Fruit fly (Drosophila melanogaster) whole organism, embryonic: ENCODE data around the gene sqh.

Source experiments
- Asciz ChIP-seq: fragments of 200-800 bp; sonication (Bioruptor generic); optimal IDR thresholded peaks from 2 replicates; lab custom pipeline; 2017; ENCODE audit warnings: missing biosample characterization, mild to moderate bottlenecking, missing genetic modification characterization, missing genetic modification reagents
- B-H2 ChIP-seq: fragments of 200-800 bp; sonication (Bioruptor generic); optimal IDR thresholded peaks from 2 replicates; lab custom pipeline; 2018; ENCODE audit warnings: missing biosample characterization, mild to moderate bottlenecking, missing genetic modification characterization
- CG10366 ChIP-seq: fragments of 200-800 bp; sonication (Bioruptor generic); IDR thresholded peaks from 2 replicates; pipeline ENCODE4 v1.3.6; 2022; ENCODE audit warnings: missing biosample characterization, missing genetic modification characterization
- CG11504 ChIP-seq: fragments of 200-800 bp; sonication (Bioruptor generic); optimal IDR thresholded peaks from 3 replicates; lab custom pipeline; 2019; ENCODE audit warnings: missing biosample characterization, mild to moderate bottlenecking, missing genetic modification characterization, moderate library complexity
- CG11723 ChIP-seq: fragments of 200-800 bp; sonication (Bioruptor generic); optimal IDR thresholded peaks from 2 replicates; lab custom pipeline; 2017; ENCODE audit warnings: missing biosample characterization, mild to moderate bottlenecking, missing genetic modification characterization
- CG12299 ChIP-seq: fragments of 200-800 bp; sonication (Bioruptor generic); optimal IDR thresholded peaks from 2 replicates; lab custom pipeline; 2018; ENCODE audit warnings: missing biosample characterization, mild to moderate bottlenecking, missing genetic modification characterization
- CG12942 ChIP-seq: fragments of 200-800 bp; sonication (Bioruptor generic); optimal IDR thresholded peaks from 3 replicates; lab custom pipeline; 2016; ENCODE audit warnings: missing biosample characterization, missing genetic modification characterization
- CG13296 ChIP-seq: fragments of 200-800 bp; sonication (Bioruptor generic); optimal IDR thresholded peaks from 3 replicates; lab custom pipeline; 2018; ENCODE audit warnings: missing biosample characterization, mild to moderate bottlenecking, missing genetic modification characterization
- CG13894 ChIP-seq: fragments of 200-800 bp; sonication (Bioruptor generic); optimal IDR thresholded peaks from 3 replicates; lab custom pipeline; 2018; ENCODE audit warnings: missing biosample characterization, mild to moderate bottlenecking, missing genetic modification characterization, moderate library complexity
- CG17328 ChIP-seq: fragments of 200-800 bp; sonication (Bioruptor generic); IDR thresholded peaks from 2 replicates; pipeline ENCODE4 v1.3.6; 2022; ENCODE audit warnings: missing biosample characterization, missing genetic modification characterization
- CG18619 ChIP-seq: fragments of 200-800 bp; sonication (Bioruptor generic); optimal IDR thresholded peaks from 3 replicates; lab custom pipeline; 2017; ENCODE audit warnings: missing biosample characterization, mild to moderate bottlenecking, missing genetic modification characterization
- CG2202 ChIP-seq: fragments of 200-800 bp; sonication (Bioruptor generic); optimal IDR thresholded peaks from 2 replicates; lab custom pipeline; 2018; ENCODE audit warnings: missing biosample characterization, mild to moderate bottlenecking, missing genetic modification characterization
- CG30020 ChIP-seq: fragments of 200-800 bp; optimal IDR thresholded peaks from 2 replicates; lab custom pipeline; 2019; ENCODE audit warnings: missing biosample characterization, mild to moderate bottlenecking, missing genetic modification characterization, moderate library complexity
- CG31224 ChIP-seq: fragments of 200-800 bp; sonication (Bioruptor generic); IDR thresholded peaks from 2 replicates; pipeline ENCODE4 v1.3.6; 2022; ENCODE audit warnings: missing biosample characterization, missing genetic modification characterization
- CG3838 ChIP-seq: fragments of 200-800 bp; sonication (Bioruptor generic); optimal IDR thresholded peaks from 3 replicates; lab custom pipeline; 2016; ENCODE audit warnings: missing biosample characterization, missing genetic modification characterization
- CG4820 ChIP-seq: fragments of 200-800 bp; sonication (Bioruptor generic); optimal IDR thresholded peaks from 3 replicates; lab custom pipeline; 2016; ENCODE audit warnings: missing biosample characterization, missing genetic modification characterization
- CG6791 ChIP-seq: fragments of 200-800 bp; sonication (Bioruptor generic); IDR thresholded peaks from 3 replicates; pipeline ENCODE4 v1.3.6; 2022; ENCODE audit warnings: missing biosample characterization, missing genetic modification characterization; ENCODE audit not compliant: partially characterized antibody
- CG8290 ChIP-seq, 3 experiments: fragments of 200-800 bp; sonication (Bioruptor generic); optimal IDR thresholded peaks; 2 replicates each; lab custom pipeline; 2016 to 2019; ENCODE audit warnings: missing biosample characterization in 3 of 3, missing genetic modification characterization in 3 of 3, mild to moderate bottlenecking in 2 of 3, moderate library complexity in 1 of 3
- CG8388 ChIP-seq: fragments of 200-800 bp; sonication (Bioruptor generic); optimal IDR thresholded peaks from 2 replicates; lab custom pipeline; 2019; ENCODE audit warnings: missing biosample characterization, mild to moderate bottlenecking, missing genetic modification characterization, moderate library complexity
- CrebB ChIP-seq: fragments of 200-800 bp; sonication (Bioruptor generic); optimal IDR thresholded peaks from 3 replicates; lab custom pipeline; 2018; ENCODE audit warnings: missing biosample characterization, mild to moderate bottlenecking, missing genetic modification characterization
- Deaf1 ChIP-seq: fragments of 200-800 bp; optimal IDR thresholded peaks from 3 replicates; lab custom pipeline; 2019; ENCODE audit warnings: missing biosample characterization, mild to moderate bottlenecking, missing genetic modification characterization, moderate library complexity
- Dll ChIP-seq: fragments of 200-800 bp; sonication (Bioruptor generic); IDR thresholded peaks from 4 replicates; pipeline ENCODE4 v1.3.6; 2022; ENCODE audit warnings: missing biosample characterization, missing genetic modification characterization; ENCODE audit not compliant: partially characterized antibody
- ERR ChIP-seq: fragments of 200-800 bp; sonication (Bioruptor generic); optimal IDR thresholded peaks from 2 replicates; lab custom pipeline; 2016; ENCODE audit warnings: missing biosample characterization, missing genetic modification characterization
- Ets97D ChIP-seq: fragments of 200-800 bp; sonication (Bioruptor generic); optimal IDR thresholded peaks from 3 replicates; lab custom pipeline; 2016; ENCODE audit warnings: missing biosample characterization, missing genetic modification characterization
- HLH3B ChIP-seq: fragments of 200-800 bp; sonication (Bioruptor generic); IDR thresholded peaks from 2 replicates; pipeline ENCODE4 v1.3.6; 2022; ENCODE audit warnings: missing biosample characterization, missing genetic modification characterization
- Hmr ChIP-seq: fragments of 200-800 bp; sonication (Bioruptor generic); optimal IDR thresholded peaks from 3 replicates; lab custom pipeline; 2017; ENCODE audit warnings: mild to moderate bottlenecking, missing biosample characterization, missing genetic modification reagents, missing genetic modification characterization
- Hr78 ChIP-seq, 2 experiments: fragments of 200-800 bp in 1 of 2; fragments of >200 bp in 1 of 2; sonication (Bioruptor generic) in 1 of 2; optimal IDR thresholded peaks; 2 replicates each; lab custom pipeline; 2017 to 2019; ENCODE audit warnings: missing biosample characterization in 2 of 2, missing genetic modification characterization in 2 of 2, mild to moderate bottlenecking in 1 of 2, moderate library complexity in 1 of 2
- Jarid2 ChIP-seq: fragments of 200-800 bp; sonication (Bioruptor generic); optimal IDR thresholded peaks from 3 replicates; lab custom pipeline; 2017; ENCODE audit warnings: mild to moderate bottlenecking, missing biosample characterization, missing genetic modification reagents, missing genetic modification characterization
- MESR4 ChIP-seq: fragments of 200-800 bp; sonication (Bioruptor generic); optimal IDR thresholded peaks from 2 replicates; lab custom pipeline; 2018; ENCODE audit warnings: missing biosample characterization, mild to moderate bottlenecking, missing genetic modification characterization, moderate library complexity
- Nf-YB ChIP-seq: fragments of 200-800 bp; sonication (Bioruptor generic); optimal IDR thresholded peaks from 3 replicates; lab custom pipeline; 2019; ENCODE audit warnings: missing biosample characterization, mild to moderate bottlenecking, missing genetic modification characterization, moderate library complexity
- Poxn ChIP-seq: fragments of 200-800 bp; sonication (Bioruptor generic); IDR thresholded peaks from 2 replicates; pipeline ENCODE4 v1.3.6; 2022; ENCODE audit warnings: missing biosample characterization, missing genetic modification characterization
- Rfx ChIP-seq: fragments of 200-800 bp; sonication (Bioruptor generic); IDR thresholded peaks from 2 replicates; pipeline ENCODE4 v1.3.6; 2022; ENCODE audit warnings: missing biosample characterization, missing genetic modification characterization
- Six4 ChIP-seq: fragments of 200-800 bp; sonication (Bioruptor generic); optimal IDR thresholded peaks from 2 replicates; lab custom pipeline; 2016; ENCODE audit warnings: missing biosample characterization, missing genetic modification characterization
- Xrp1 ChIP-seq: fragments of 200-800 bp; sonication (Bioruptor generic); IDR thresholded peaks from 2 replicates; pipeline ENCODE4 v1.3.6; 2022; ENCODE audit warnings: missing biosample characterization, missing genetic modification characterization
- bigmax ChIP-seq: fragments of 200-800 bp; sonication (Bioruptor generic); optimal IDR thresholded peaks from 2 replicates; lab custom pipeline; 2018; ENCODE audit warnings: missing biosample characterization, mild to moderate bottlenecking, missing genetic modification characterization
- dan ChIP-seq: fragments of 200-800 bp; sonication (Bioruptor generic); IDR thresholded peaks from 2 replicates; pipeline ENCODE4 v1.3.6; 2022; ENCODE audit warnings: missing biosample characterization, missing genetic modification characterization
- dati ChIP-seq: fragments of 200-800 bp; sonication (Bioruptor generic); IDR thresholded peaks from 2 replicates; pipeline ENCODE4 v1.3.6; 2022; ENCODE audit warnings: missing biosample characterization, missing genetic modification characterization
- disco-r ChIP-seq: fragments of 200-800 bp; sonication (Bioruptor generic); optimal IDR thresholded peaks from 2 replicates; lab custom pipeline; 2016; ENCODE audit warnings: missing biosample characterization, missing genetic modification characterization
- fd96Cb ChIP-seq: fragments of 200-800 bp; sonication (Bioruptor generic); optimal IDR thresholded peaks from 2 replicates; lab custom pipeline; 2018; ENCODE audit warnings: missing biosample characterization, mild to moderate bottlenecking, missing genetic modification characterization, moderate library complexity
- insv ChIP-seq, 2 experiments: fragments of 200-800 bp; sonication (Bioruptor generic); optimal IDR thresholded peaks; 3 replicates each; lab custom pipeline; 2016 to 2018; ENCODE audit warnings: missing biosample characterization in 2 of 2, missing genetic modification characterization in 2 of 2
- lab ChIP-seq: fragments of 200-800 bp; sonication (Bioruptor generic); optimal IDR thresholded peaks from 3 replicates; lab custom pipeline; 2017; ENCODE audit warnings: missing biosample characterization, missing genetic modification characterization, mild to moderate bottlenecking, moderate library complexity, missing genetic modification reagents
- lola ChIP-seq, 3 experiments: fragments of >200 bp in 2 of 3; fragments of 200-800 bp in 1 of 3; sonication (Bioruptor generic) in 1 of 3; optimal IDR thresholded peaks; 2 replicates each; lab custom pipeline; 2017 to 2019; ENCODE audit warnings: missing biosample characterization in 3 of 3, missing genetic modification characterization in 3 of 3, mild to moderate bottlenecking in 1 of 3, moderate library complexity in 1 of 3
- otp ChIP-seq: fragments of 200-800 bp; sonication (Bioruptor generic); IDR thresholded peaks from 3 replicates; pipeline ENCODE4, ENCODE4 v1.3.6; 2022; ENCODE audit warnings: missing biosample characterization, missing genetic modification characterization
- p53 ChIP-seq: fragments of 200-800 bp; sonication (Bioruptor generic); optimal IDR thresholded peaks from 2 replicates; lab custom pipeline; 2016; ENCODE audit warnings: missing biosample characterization, missing genetic modification characterization
- phol ChIP-seq: fragments of 200-800 bp; sonication (Bioruptor generic); optimal IDR thresholded peaks from 3 replicates; lab custom pipeline; 2018; ENCODE audit warnings: missing biosample characterization, mild to moderate bottlenecking, missing genetic modification characterization, moderate library complexity
- scrt ChIP-seq: fragments of 200-800 bp; sonication (Bioruptor generic); optimal IDR thresholded peaks from 2 replicates; lab custom pipeline; 2018; ENCODE audit warnings: missing biosample characterization, mild to moderate bottlenecking, missing genetic modification characterization, moderate library complexity
- sna ChIP-seq: fragments of 200-800 bp; sonication (Bioruptor generic); IDR thresholded peaks from 2 replicates; pipeline ENCODE4 v1.3.6; 2022; ENCODE audit warnings: missing biosample characterization, missing genetic modification characterization; ENCODE audit not compliant: partially characterized antibody
- yki ChIP-seq: fragments of >200 bp; optimal IDR thresholded peaks from 3 replicates; lab custom pipeline; 2018

The sqh gene

dm6 chrX:6193183-6193810 is 31.6 kb downstream of the sqh start (continued):
- TF ChIP-seq disco-r (GFP tag; lab: Kevin White, UChicago) (no peak), bigmax (no peak), ERR (no peak), Deaf1 (tag; lab: Kevin White, UChicago) (peak; percentile 76), Nf-YB (peak; percentile 41), Dll (GFP tag; lab: Robert Waterston, UW) (no peak), lola (GFP tag; optimal IDR thresholded peaks at IDR 0.05; lab: Kevin White, UChicago) (no peak), CG3838 (GFP tag; lab: Kevin White, UChicago) (peak; percentile 28), CG11723 (GFP tag; lab: Kevin White, UChicago) (peak; percentile 34), Xrp1 (GFP tag; lab: Robert Waterston, UW) (peak; percentile 90), CG12299 (tag; lab: Kevin White, UChicago) (peak; percentile 83), Asciz (GFP tag; lab: Kevin White, UChicago) (peak; percentile 74), CrebB (tag; lab: Kevin White, UChicago) (peak; percentile 19), Six4 (GFP tag; lab: Kevin White, UChicago) (peak; percentile 29), B-H2 (GFP tag; lab: Kevin White, UChicago) (peak; percentile 22), yki (lab: Kevin White, UChicago) (no peak), phol (peak; percentile 72), insv (GFP tag; optimal IDR thresholded peaks at IDR 0.05; lab: Kevin White, UChicago) (no peak), CG31224 (GFP tag; lab: Robert Waterston, UW) (peak; percentile 73)
- TF ChIP-seq, all 482 proteins: peak for 301

dm6 chrX:6192332-6192731 is 32.6 kb downstream of the sqh start, which contains the start of gene Ca-alpha1T:
Gene Ca-alpha1T (minus strand): TSS chrX:6192483.
- TF ChIP-seq sna (GFP tag; lab: Robert Waterston, UW): no peak
- no peak for TF ChIP-seq CG18619 (GFP tag; lab: Kevin White, UChicago)
- no peak for TF ChIP-seq CG8290 (GFP tag; optimal IDR thresholded peaks at IDR 0.05; lab: Kevin White, UChicago)
- peak in 1 of 2 experiments; percentile 37 for TF ChIP-seq CG8290 (tag; optimal IDR thresholded peaks at IDR 0.05; lab: Kevin White, UChicago)
- TF ChIP-seq CG11504 (tag; lab: Kevin White, UChicago): peak; percentile 19
- no peak for TF ChIP-seq Ets97D
- peak; percentile 27 for TF ChIP-seq p53 (GFP tag; lab: Kevin White, UChicago)
- no peak for TF ChIP-seq MESR4 (GFP tag; lab: Kevin White, UChicago)
- TF ChIP-seq otp (GFP tag; lab: Robert Waterston, UW): no peak
- TF ChIP-seq scrt (GFP tag; lab: Kevin White, UChicago): peak; percentile 78
- no peak for TF ChIP-seq CG6791 (GFP tag; lab: Robert Waterston, UW)
- TF ChIP-seq CG10366: no peak
- no peak for TF ChIP-seq CG4820 (GFP tag; lab: Kevin White, UChicago)
- peak; percentile 6 for TF ChIP-seq lab (GFP tag; lab: Kevin White, UChicago)
- TF ChIP-seq fd96Cb (tag; lab: Kevin White, UChicago): no peak
- TF ChIP-seq CG8388 (GFP tag; lab: Kevin White, UChicago): no peak
- 0 out of 2 replicates have a peak, but pooled peaks have one; percentile 10 for TF ChIP-seq HLH3B (GFP tag; lab: Robert Waterston, UW)
- TF ChIP-seq dan (GFP tag; lab: Robert Waterston, UW): no peak
- no peak for TF ChIP-seq CG30020 (tag; lab: Kevin White, UChicago)
- TF ChIP-seq CG2202 (tag; lab: Kevin White, UChicago): no peak
- peak; percentile 32 for TF ChIP-seq Jarid2 (GFP tag; lab: Kevin White, UChicago)
- no peak for TF ChIP-seq CG17328
- no peak for TF ChIP-seq Hr78 (GFP tag; optimal IDR thresholded peaks at IDR 0.05; lab: Kevin White, UChicago)
- TF ChIP-seq CG3838 (GFP tag; lab: Kevin White, UChicago): no peak
- no peak for TF ChIP-seq CG12942
- TF ChIP-seq dati: no peak
- no peak for TF ChIP-seq CG13296
- no peak for TF ChIP-seq Poxn (GFP tag; lab: Robert Waterston, UW)
- TF ChIP-seq Hmr (GFP tag; lab: Kevin White, UChicago): no peak
- 0 out of 2 replicates have a peak, but pooled peaks have one; percentile 35 for TF ChIP-seq Rfx
- TF ChIP-seq CG13894 (tag; lab: Kevin White, UChicago): peak; percentile 0
